Fruit fly (Drosophila melanogaster): Measurements from ENCODE around the gene CycJ.

CycJ gene

DNA sequence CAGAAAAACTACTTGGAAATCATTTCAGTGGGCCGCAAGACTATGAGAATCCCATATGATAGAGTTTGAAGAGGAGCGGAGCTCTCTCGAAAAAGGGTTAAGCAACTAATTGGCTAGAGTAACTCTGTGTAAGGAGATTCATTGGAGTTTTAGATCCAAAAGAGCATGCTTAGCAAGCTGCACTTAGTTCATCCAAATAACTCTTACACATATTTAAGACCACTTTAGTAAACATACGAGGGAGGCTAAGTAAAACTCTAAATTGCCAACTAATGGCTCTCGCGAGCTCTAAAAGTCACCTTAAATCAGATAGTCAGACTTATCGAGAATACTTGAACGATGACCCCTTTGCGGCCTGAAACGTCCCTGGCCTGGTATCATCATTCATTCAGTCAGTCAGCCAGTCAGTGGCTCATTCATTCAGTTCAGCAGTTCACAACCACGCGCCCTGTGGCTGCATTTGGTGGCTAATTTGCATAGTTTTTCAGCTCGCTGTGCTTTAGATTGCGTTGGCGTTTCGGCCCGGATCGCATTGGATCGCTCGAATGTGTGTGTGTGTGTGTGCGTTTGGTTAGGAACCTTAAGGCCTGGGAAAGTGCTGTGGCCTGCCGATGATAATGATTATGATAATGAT is 11.2 kb upstream of the CycJ start (continued):
- TF ChIP-seq sima (GFP tag; optimal IDR thresholded peaks at IDR 0.05) (no peak), CG14667 (GFP tag; IDR thresholded peaks at IDR 0.05) (peak; percentile 53), Camta (GFP tag; optimal IDR thresholded peaks at IDR 0.05) (no peak), run (tag; optimal IDR thresholded peaks at IDR 0.05) (no peak), CG10431 (GFP tag; optimal IDR thresholded peaks at IDR 0.05) (no peak), dm (GFP tag; optimal IDR thresholded peaks at IDR 0.05) (no peak), CG32772 (GFP tag; IDR thresholded peaks at IDR 0.05) (0 out of 2 replicates have a peak, but pooled peaks have one; percentile 41), CG6254 (GFP tag; optimal IDR thresholded peaks at IDR 0.05) (no peak), Ada2b (GFP tag; IDR thresholded peaks at IDR 0.05) (peak; percentile 66; the same call in 1 of the 2 replicates), Optix (GFP tag; IDR thresholded peaks at IDR 0.05) (peak; percentile 59; the same call in 1 of the 3 replicates), hth (optimal IDR thresholded peaks at IDR 0.05) (no peak), gsb (GFP tag; IDR thresholded peaks at IDR 0.05) (no peak), tap (tag; optimal IDR thresholded peaks at IDR 0.05) (no peak), Sry-δ (GFP tag; optimal IDR thresholded peaks at IDR 0.05) (no peak), CG10565 (GFP tag; optimal IDR thresholded peaks at IDR 0.05) (no peak), CG2712 (tag; optimal IDR thresholded peaks at IDR 0.05) (peak; percentile 22)

- TF ChIP-seq chinmo (GFP tag; IDR thresholded peaks at IDR 0.05; ENCODE audit: partially characterized antibody) (0 out of 4 replicates have a peak, but pooled peaks have one; percentile 0), cg (GFP tag; optimal IDR thresholded peaks at IDR 0.05) (peak; percentile 8), Fer1 (GFP tag; optimal IDR thresholded peaks at IDR 0.05) (no peak), gem (tag; optimal IDR thresholded peaks at IDR 0.05) (no peak), Awh (GFP tag; IDR thresholded peaks at IDR 0.05) (peak; percentile 71)
These were observed 10.7 kb upstream of the CycJ start for dm6 chr3L:3455555-3455939.

dm6 chr3L:3456009-3456566 is 10.1 kb upstream of the CycJ start:
- TF ChIP-seq peb (GFP tag; IDR thresholded peaks at IDR 0.05) (no peak), CG6272 (GFP tag; IDR thresholded peaks at IDR 0.05) (no peak), sens (GFP tag) (peak; percentile 42), prd (optimal IDR thresholded peaks at IDR 0.05) (no peak), prd (GFP tag; IDR thresholded peaks at IDR 0.05) (no peak), CG9609 (GFP tag; optimal IDR thresholded peaks at IDR 0.05) (no peak), CG6854 (GFP tag; optimal IDR thresholded peaks at IDR 0.05) (no peak), CG2129 (GFP tag; IDR thresholded peaks at IDR 0.05; ENCODE audit: partially characterized antibody) (no peak), Ets65A (GFP tag) (peak; percentile 86), al (GFP tag; IDR thresholded peaks at IDR 0.05) (no peak), stwl (tag; optimal IDR thresholded peaks at IDR 0.05) (no peak), row (GFP tag; IDR thresholded peaks at IDR 0.05) (no peak), ase (GFP tag; IDR thresholded peaks at IDR 0.05) (no peak), h (optimal IDR thresholded peaks at IDR 0.05) (no peak), CG15479 (GFP tag; optimal IDR thresholded peaks at IDR 0.05) (no peak), CG18011 (GFP tag; optimal IDR thresholded peaks at IDR 0.05) (no peak), nau (GFP tag; optimal IDR thresholded peaks at IDR 0.05) (no peak), CG11696 (GFP tag; IDR thresholded peaks at IDR 0.05) (no peak), dysf (GFP tag; IDR thresholded peaks at IDR 0.05) (no peak), CG10431 (GFP tag; optimal IDR thresholded peaks at IDR 0.05) (no peak), CG2199 (GFP tag; IDR thresholded peaks at IDR 0.05) (no peak), br (optimal IDR thresholded peaks at IDR 0.05) (no peak), CG3407 (GFP tag; optimal IDR thresholded peaks at IDR 0.05) (no peak), tx (GFP tag; optimal IDR thresholded peaks at IDR 0.05) (no peak), nerfin-2 (GFP tag; IDR thresholded peaks at IDR 0.05; ENCODE audit: partially characterized antibody) (no peak), sug (tag; optimal IDR thresholded peaks at IDR 0.05) (peak; percentile 36), CG9437 (GFP tag; optimal IDR thresholded peaks at IDR 0.05) (no peak), vfl (GFP tag; optimal IDR thresholded peaks at IDR 0.05) (no peak), CG10366 (GFP tag; IDR thresholded peaks at IDR 0.05) (no peak), ken (GFP tag; IDR thresholded peaks at IDR 0.05) (no peak), CG8478 (optimal IDR thresholded peaks at IDR 0.05) (no peak)
